Worm (Caenorhabditis elegans) whole organism, L1 larva: ENCODE data around the gene T04H1.5.

ENCODE experiments used
- C16A3.4 ChIP-seq: fragments of 150-350 bp; optimal IDR thresholded peaks from 2 replicates; lab custom pipeline; 2014; ENCODE audit warnings: missing biosample characterization, missing genetic modification characterization
- C34B4.2 ChIP-seq: sonication (generic microtip); optimal IDR thresholded peaks from 2 replicates; lab custom pipeline; 2017; ENCODE audit warnings: mild to moderate bottlenecking, missing genetic modification characterization, missing compliant biosample characterization
- Y116A8C.19 ChIP-seq: sonication (generic microtip); optimal IDR thresholded peaks from 2 replicates; lab custom pipeline; 2016; ENCODE audit warnings: missing compliant biosample characterization, missing genetic modification characterization, borderline replicate concordance
- alr-1 ChIP-seq: fragments of 200-800 bp; sonication (Bioruptor generic); optimal IDR thresholded peaks from 2 replicates; lab custom pipeline; 2018; ENCODE audit warnings: borderline replicate concordance, mild to moderate bottlenecking, missing genetic modification characterization, missing compliant biosample characterization
- aly-2 ChIP-seq: fragments of 150-350 bp; optimal IDR thresholded peaks from 2 replicates; lab custom pipeline; 2014; ENCODE audit warnings: missing biosample characterization, missing genetic modification characterization
- ama-1 ChIP-seq: fragments of 150-350 bp; optimal IDR thresholded peaks from 2 replicates; lab custom pipeline; 2014
- blmp-1 ChIP-seq: fragments of 150-350 bp; optimal IDR thresholded peaks from 2 replicates; lab custom pipeline; 2014; ENCODE audit warnings: missing biosample characterization, missing genetic modification characterization
- ceh-8 ChIP-seq: fragments of 200-800 bp; sonication (Bioruptor generic); optimal IDR thresholded peaks from 2 replicates; lab custom pipeline; 2018; ENCODE audit warnings: mild to moderate bottlenecking, missing genetic modification characterization, moderate library complexity, missing compliant biosample characterization
- ceh-82 ChIP-seq, 3 experiments: fragments of 150-350 bp in 1 of 3; sonication (generic microtip) in 2 of 3; optimal IDR thresholded peaks; 2 replicates each; lab custom pipeline; 2014 to 2017; ENCODE audit warnings: missing biosample characterization in 3 of 3, missing genetic modification characterization in 3 of 3
- ceh-88 ChIP-seq: fragments of 200-800 bp; sonication (Bioruptor generic); IDR thresholded peaks from 2 replicates; pipeline ENCODE4 v1.3.6; 2022; ENCODE audit warnings: missing genetic modification characterization, missing compliant biosample characterization
- ceh-90 ChIP-seq: sonication (generic microtip); optimal IDR thresholded peaks from 2 replicates; lab custom pipeline; 2016; ENCODE audit warnings: missing genetic modification characterization, missing compliant biosample characterization
- ces-1 ChIP-seq: fragments of 150-350 bp; optimal IDR thresholded peaks from 2 replicates; lab custom pipeline; 2014; ENCODE audit warnings: missing biosample characterization, missing genetic modification reagents, missing genetic modification characterization
- dpl-1 ChIP-seq, 3 experiments: fragments of 150-350 bp in 2 of 3; sonication (generic microtip) in 1 of 3; optimal IDR thresholded peaks; 2 replicates each; lab custom pipeline; 2014 to 2017; ENCODE audit warnings: missing biosample characterization in 3 of 3, missing genetic modification characterization in 3 of 3, missing genetic modification reagents in 3 of 3
- dsc-1 ChIP-seq: sonication (generic microtip); optimal IDR thresholded peaks from 2 replicates; lab custom pipeline; 2016; ENCODE audit warnings: mild to moderate bottlenecking, missing genetic modification characterization, missing compliant biosample characterization
- efl-1 ChIP-seq, 4 experiments: fragments of 150-350 bp; optimal IDR thresholded peaks in 3 of 4; peaks in 1 of 4; 1 replicate in 1 of 4; 2 replicates in 3 of 4; lab custom pipeline; 2014; ENCODE audit warnings: missing biosample characterization in 2 of 4, missing genetic modification characterization in 2 of 4, missing genetic modification reagents in 2 of 4
- egl-13 ChIP-seq: sonication (generic microtip); optimal IDR thresholded peaks from 2 replicates; lab custom pipeline; 2016; ENCODE audit warnings: missing genotype, missing genetic modification reagents, missing genetic modification characterization, missing compliant biosample characterization
- egl-27 ChIP-seq, 2 experiments: fragments of 150-350 bp in 1 of 2; sonication (generic microtip); optimal IDR thresholded peaks; 3 replicates each; lab custom pipeline; 2017 to 2018; ENCODE audit warnings: missing biosample characterization in 2 of 2, missing genetic modification characterization in 2 of 2, missing genetic modification reagents in 2 of 2
- elt-3 ChIP-seq, 6 experiments: fragments of 150-350 bp in 1 of 6; sonication (generic microtip); optimal IDR thresholded peaks; 2 replicates each; lab custom pipeline; 2017 to 2018; ENCODE audit warnings: missing biosample characterization in 6 of 6, missing genetic modification characterization in 6 of 6, inconsistent platforms in 1 of 6
- fkh-10 ChIP-seq: sonication (generic microtip); optimal IDR thresholded peaks from 2 replicates; lab custom pipeline; 2017; ENCODE audit warnings: missing biosample characterization, missing genetic modification reagents, missing genetic modification characterization
- fos-1 ChIP-seq: fragments of 150-350 bp; optimal IDR thresholded peaks from 2 replicates; lab custom pipeline; 2014; ENCODE audit warnings: missing biosample characterization, missing genetic modification characterization
- grh-1 ChIP-seq: fragments of 200-800 bp; sonication (Bioruptor generic); IDR thresholded peaks from 2 replicates; pipeline ENCODE4 v1.3.6; 2022; ENCODE audit warnings: missing genetic modification reagents, missing genetic modification characterization, missing compliant biosample characterization
- hpl-2 ChIP-seq: fragments of 150-350 bp; optimal IDR thresholded peaks from 2 replicates; lab custom pipeline; 2014; ENCODE audit warnings: missing biosample characterization, missing genetic modification reagents, missing genetic modification characterization
- irx-1 ChIP-seq: sonication (generic microtip); optimal IDR thresholded peaks from 2 replicates; lab custom pipeline; 2016; ENCODE audit warnings: missing genetic modification characterization, missing compliant biosample characterization
- isw-1 ChIP-seq: fragments of 200-800 bp; sonication (Bioruptor generic); IDR thresholded peaks from 2 replicates; pipeline ENCODE4 v1.3.6; 2022; ENCODE audit warnings: missing genetic modification characterization, missing compliant biosample characterization
- jun-1 ChIP-seq: fragments of 150-350 bp; optimal IDR thresholded peaks from 2 replicates; lab custom pipeline; 2014; ENCODE audit warnings: missing biosample characterization, missing genetic modification reagents, missing genetic modification characterization
- lin-13 ChIP-seq: fragments of 150-350 bp; optimal IDR thresholded peaks from 2 replicates; lab custom pipeline; 2014; ENCODE audit warnings: missing biosample characterization, missing genetic modification reagents, missing genetic modification characterization
- lin-15B ChIP-seq: fragments of 150-350 bp; sonication (generic microtip); optimal IDR thresholded peaks from 3 replicates; lab custom pipeline; 2014; ENCODE audit warnings: missing biosample characterization, missing genetic modification characterization
- lir-3 ChIP-seq: sonication (generic microtip); optimal IDR thresholded peaks from 2 replicates; lab custom pipeline; 2016; ENCODE audit warnings: mild to moderate bottlenecking, missing genetic modification characterization, moderate library complexity, missing compliant biosample characterization; ENCODE audit not compliant: poor library complexity
- mab-9 ChIP-seq: fragments of 200-800 bp; sonication (Bioruptor generic); IDR thresholded peaks from 2 replicates; pipeline ENCODE4 v1.3.6; 2022; ENCODE audit warnings: missing genetic modification reagents, missing genetic modification characterization, missing compliant biosample characterization
- mdl-1 ChIP-seq, 2 experiments: fragments of 150-350 bp; optimal IDR thresholded peaks; 2 replicates each; lab custom pipeline; 2014 to 2017; ENCODE audit warnings: missing biosample characterization in 2 of 2, missing genetic modification characterization in 2 of 2, inconsistent platforms in 1 of 2
- mef-2 ChIP-seq: fragments of 150-350 bp; optimal IDR thresholded peaks from 2 replicates; lab custom pipeline; 2014; ENCODE audit warnings: missing biosample characterization, missing genetic modification characterization
- mep-1 ChIP-seq: fragments of 150-350 bp; optimal IDR thresholded peaks from 2 replicates; lab custom pipeline; 2014; ENCODE audit warnings: missing biosample characterization, missing genetic modification characterization
- nhr-11 ChIP-seq: fragments of 150-350 bp; optimal IDR thresholded peaks from 2 replicates; lab custom pipeline; 2014; ENCODE audit warnings: missing biosample characterization, missing genetic modification characterization
- nhr-12 ChIP-seq: sonication (generic microtip); optimal IDR thresholded peaks from 2 replicates; lab custom pipeline; 2017; ENCODE audit warnings: missing biosample characterization, missing genetic modification characterization
- nhr-19 ChIP-seq: fragments of 200-800 bp; sonication (Bioruptor generic); conservative IDR thresholded peaks from 2 replicates; pipeline ENCODE4 v1.3.6; 2022; ENCODE audit warnings: missing genetic modification characterization, missing compliant biosample characterization
- nhr-20 ChIP-seq: sonication (generic microtip); optimal IDR thresholded peaks from 2 replicates; lab custom pipeline; 2016; ENCODE audit warnings: mild to moderate bottlenecking, missing genetic modification characterization, missing compliant biosample characterization
- nhr-28 ChIP-seq: fragments of 150-350 bp; optimal IDR thresholded peaks from 2 replicates; lab custom pipeline; 2014; ENCODE audit warnings: missing biosample characterization, missing genetic modification characterization
- nhr-47 ChIP-seq: sonication (generic microtip); optimal IDR thresholded peaks from 2 replicates; lab custom pipeline; 2016; ENCODE audit warnings: mild to moderate bottlenecking, missing genetic modification characterization, moderate library complexity, missing compliant biosample characterization
- snpc-4 ChIP-seq: fragments of 150-350 bp; optimal IDR thresholded peaks from 2 replicates; lab custom pipeline; 2014; ENCODE audit warnings: missing biosample characterization, missing genetic modification characterization
- snu-23 ChIP-seq: sonication (generic microtip); optimal IDR thresholded peaks from 2 replicates; lab custom pipeline; 2016; ENCODE audit warnings: missing genetic modification characterization, missing compliant biosample characterization
- sptf-1 ChIP-seq: fragments of 150-350 bp; optimal IDR thresholded peaks from 2 replicates; lab custom pipeline; 2014; ENCODE audit warnings: missing biosample characterization, missing genetic modification characterization
- sup-37 ChIP-seq: fragments of 200-800 bp; sonication (Bioruptor generic); optimal IDR thresholded peaks from 2 replicates; lab custom pipeline; 2018; ENCODE audit warnings: mild to moderate bottlenecking, missing genetic modification characterization, missing compliant biosample characterization
- unc-130 ChIP-seq: fragments of 150-350 bp; optimal IDR thresholded peaks from 2 replicates; lab custom pipeline; 2017; ENCODE audit warnings: missing biosample characterization, missing genetic modification characterization, inconsistent platforms
- unc-86 ChIP-seq: sonication (generic microtip); optimal IDR thresholded peaks from 2 replicates; lab custom pipeline; 2016; ENCODE audit warnings: missing genetic modification characterization, missing compliant biosample characterization
- vab-15 ChIP-seq: sonication (generic microtip); optimal IDR thresholded peaks from 2 replicates; lab custom pipeline; 2017; ENCODE audit warnings: missing genotype, mild to moderate bottlenecking, missing genetic modification characterization, missing compliant biosample characterization
- zip-4 ChIP-seq: fragments of 200-800 bp; sonication (Bioruptor generic); optimal IDR thresholded peaks from 2 replicates; lab custom pipeline; 2018; ENCODE audit warnings: mild to moderate bottlenecking, missing genetic modification characterization, moderate library complexity, missing compliant biosample characterization
- ztf-11 ChIP-seq, 2 experiments: sonication (generic microtip); optimal IDR thresholded peaks; 2 replicates each; lab custom pipeline; 2016 to 2017; ENCODE audit warnings: missing genetic modification characterization in 2 of 2, missing biosample characterization in 1 of 2, missing compliant biosample characterization in 1 of 2
- ztf-4 ChIP-seq: fragments of 150-350 bp; optimal IDR thresholded peaks from 2 replicates; lab custom pipeline; 2014; ENCODE audit warnings: missing biosample characterization, missing genetic modification characterization

Gene T04H1.5

ce11 chrV:12300166-12300565 is 49.0 kb downstream of the T04H1.5 start (continued):
- TF ChIP-seq snpc-4 (tag; lab: Kevin White, UChicago) (no peak), egl-13 (tag; lab: Kevin White, UChicago) (no peak), nhr-47 (tag; lab: Kevin White, UChicago) (peak; percentile 35), nhr-11 (tag; lab: Kevin White, UChicago) (no peak), egl-27 (tag; optimal IDR thresholded peaks at IDR 0.05; lab: Kevin White, UChicago) (peak; percentile 47 to 54), ceh-8 (GFP tag; lab: Kevin White, UChicago) (no peak), lin-13 (GFP tag; lab: Kevin White, UChicago) (peak; percentile 50), ces-1 (GFP tag; lab: Kevin White, UChicago) (no peak), blmp-1 (tag; lab: Kevin White, UChicago) (peak; percentile 97), ama-1 (lab: Kevin White, UChicago) (peak; percentile 35), nhr-12 (no peak), mdl-1 (tag; optimal IDR thresholded peaks at IDR 0.05; lab: Kevin White, UChicago) (peak in 1 of 2 experiments; percentile 84), hpl-2 (GFP tag; lab: Kevin White, UChicago) (no peak), dsc-1 (tag; lab: Kevin White, UChicago) (no peak), nhr-19 (peak; percentile 63), ztf-11 (tag; optimal IDR thresholded peaks at IDR 0.05; lab: Kevin White, UChicago) (no peak), fkh-10 (GFP tag; lab: Kevin White, UChicago) (no peak), mab-9 (GFP tag; lab: Robert Waterston, UW) (no peak), irx-1 (tag; lab: Kevin White, UChicago) (peak; percentile 49), alr-1 (tag; lab: Kevin White, UChicago) (no peak), mep-1 (tag; lab: Kevin White, UChicago) (peak; percentile 73), grh-1 (GFP tag; lab: Robert Waterston, UW) (peak; percentile 61; the same call in 1 of the 2 replicates), ceh-88 (GFP tag; lab: Robert Waterston, UW) (no peak), efl-1 (optimal IDR thresholded peaks at IDR 0.05; lab: Kevin White, UChicago) (peak; percentile 58 to 72), efl-1 (GFP tag; optimal IDR thresholded peaks at IDR 0.05 in 1 of 2; lab: Kevin White, UChicago) (peak; percentile 3 to 91), C34B4.2 (tag; lab: Kevin White, UChicago) (no peak), nhr-28 (no peak), aly-2 (no peak), lin-15B (tag; lab: Kevin White, UChicago) (no peak), Y116A8C.19 (no peak), unc-86 (tag; lab: Kevin White, UChicago) (no peak), unc-130 (tag; lab: Kevin White, UChicago) (peak; percentile 50)

- TF ChIP-seq efl-1 (optimal IDR thresholded peaks at IDR 0.05; lab: Kevin White, UChicago): no peak
- TF ChIP-seq efl-1 (GFP tag; optimal IDR thresholded peaks at IDR 0.05 in 1 of 2; lab: Kevin White, UChicago): peak in 1 of 2 experiments; percentile 89
- peak; percentile 43 for TF ChIP-seq mep-1 (tag; lab: Kevin White, UChicago)
- peak in 2 of 6 experiments; percentile 19 to 37 for TF ChIP-seq elt-3 (tag; optimal IDR thresholded peaks at IDR 0.05; lab: Kevin White, UChicago)
- TF ChIP-seq fkh-10 (GFP tag; lab: Kevin White, UChicago): no peak
- TF ChIP-seq nhr-12: no peak
- peak; percentile 34 for TF ChIP-seq lir-3 (tag; lab: Kevin White, UChicago)
- no peak for TF ChIP-seq unc-86 (tag; lab: Kevin White, UChicago)
- TF ChIP-seq C16A3.4: no peak
- no peak for TF ChIP-seq sptf-1 (tag; lab: Kevin White, UChicago)
- TF ChIP-seq snu-23 (GFP tag; lab: Kevin White, UChicago): peak; percentile 60
- no peak for TF ChIP-seq egl-13 (tag; lab: Kevin White, UChicago)
- peak; percentile 24 for TF ChIP-seq blmp-1 (tag; lab: Kevin White, UChicago)
- TF ChIP-seq ceh-82 (tag; optimal IDR thresholded peaks at IDR 0.05; lab: Kevin White, UChicago): no peak
- TF ChIP-seq dpl-1 (GFP tag; optimal IDR thresholded peaks at IDR 0.05; lab: Kevin White, UChicago): peak in 1 of 3 experiments; percentile 31
- no peak for TF ChIP-seq isw-1
- no peak for TF ChIP-seq lin-15B (tag; lab: Kevin White, UChicago)
- peak; percentile 52 for TF ChIP-seq nhr-20 (tag; lab: Kevin White, UChicago)
- TF ChIP-seq fos-1 (tag; lab: Kevin White, UChicago): no peak
- TF ChIP-seq zip-4 (GFP tag; lab: Kevin White, UChicago): no peak
- no peak for TF ChIP-seq sup-37 (GFP tag; lab: Kevin White, UChicago)
- TF ChIP-seq mdl-1 (tag; optimal IDR thresholded peaks at IDR 0.05; lab: Kevin White, UChicago): peak in 1 of 2 experiments; percentile 36
- TF ChIP-seq ceh-90 (tag; lab: Kevin White, UChicago): no peak
- no peak for TF ChIP-seq jun-1 (tag; lab: Kevin White, UChicago)
- TF ChIP-seq ztf-4: no peak
- no peak for TF ChIP-seq ama-1 (lab: Kevin White, UChicago)
- no peak for TF ChIP-seq grh-1 (GFP tag; lab: Robert Waterston, UW)
- TF ChIP-seq mef-2: no peak
- TF ChIP-seq vab-15: peak; percentile 92
These were observed 49.8 kb downstream of the T04H1.5 start for ce11 chrV:12300780-12301460.
